Fruit fly (Drosophila melanogaster): ENCODE results near the gene CG33500.

DNA sequence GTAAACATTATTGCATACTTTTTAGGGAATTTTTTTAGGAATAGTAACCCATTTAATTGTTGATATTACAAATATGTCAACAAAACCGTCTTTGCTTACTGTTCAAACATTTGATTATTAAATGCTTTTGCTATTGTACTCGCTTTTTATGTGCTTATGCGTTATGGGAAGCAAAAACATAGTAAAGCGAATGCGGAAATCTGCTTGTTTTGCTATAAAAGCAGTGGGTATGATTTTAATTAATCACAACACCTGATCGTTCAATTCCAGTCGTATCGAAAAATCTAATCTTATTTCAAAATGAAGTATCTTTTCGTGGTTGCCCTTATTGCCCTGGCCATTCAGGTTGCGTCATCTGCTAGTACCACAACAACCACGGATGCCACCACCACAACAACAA, at the start of gene CG33500:
- TF ChIP-seq CG11762 (GFP tag; optimal IDR thresholded peaks at IDR 0.05; ENCODE audit: insufficient read depth) = no peak
- TF ChIP-seq net (GFP tag; optimal IDR thresholded peaks at IDR 0.05) = no peak
- TF ChIP-seq Hr39 (GFP tag; optimal IDR thresholded peaks at IDR 0.05) = no peak
- no peak for TF ChIP-seq CG3032 (tag; optimal IDR thresholded peaks at IDR 0.05)
- TF ChIP-seq Sox15 (GFP tag; optimal IDR thresholded peaks at IDR 0.05) = no peak
- no peak for TF ChIP-seq CG4318 (GFP tag; optimal IDR thresholded peaks at IDR 0.05)
- TF ChIP-seq Lpt (GFP tag; optimal IDR thresholded peaks at IDR 0.05) = no peak
